Worm (Caenorhabditis elegans) whole organism, young adult: ENCODE results near the gene pals-31.

Experiments used
- F55B11.4 ChIP-seq: sonication (generic microtip); optimal IDR thresholded peaks from 2 replicates; lab custom pipeline; 2016; ENCODE audit warnings: missing compliant biosample characterization, missing genetic modification characterization, borderline replicate concordance; ENCODE audit not compliant: insufficient read depth
- ceh-100 ChIP-seq: fragments of 200-800 bp; sonication (Bioruptor generic); IDR thresholded peaks from 2 replicates; pipeline ENCODE4 v1.3.6; 2022; ENCODE audit warnings: missing genetic modification reagents, missing genetic modification characterization, missing compliant biosample characterization
- dox-1 ChIP-seq: fragments of 200-800 bp; sonication (Bioruptor generic); IDR thresholded peaks from 2 replicates; pipeline ENCODE4 v1.3.6; 2022; ENCODE audit warnings: missing genetic modification reagents, missing genetic modification characterization, missing compliant biosample characterization
- dpl-1 ChIP-seq: fragments of 150-350 bp; optimal IDR thresholded peaks from 2 replicates; lab custom pipeline; 2014; ENCODE audit warnings: missing biosample characterization, missing genetic modification reagents, missing genetic modification characterization
- fkh-3 ChIP-seq: sonication (generic microtip); optimal IDR thresholded peaks from 2 replicates; lab custom pipeline; 2016; ENCODE audit warnings: mild to moderate bottlenecking, missing genetic modification characterization, missing compliant biosample characterization
- lin-35 ChIP-seq, 3 experiments: fragments of 150-350 bp in 2 of 3; sonication (generic microtip) in 1 of 3; optimal IDR thresholded peaks; 2 replicates each; lab custom pipeline; 2014 to 2018; ENCODE audit warnings: missing biosample characterization in 3 of 3, missing genetic modification characterization in 3 of 3, missing genetic modification reagents in 3 of 3
- pha-4 ChIP-seq: fragments of 150-350 bp; sonication (generic microtip); optimal IDR thresholded peaks from 2 replicates; lab custom pipeline; 2014; ENCODE audit warnings: missing biosample characterization, missing genetic modification reagents, missing genetic modification characterization
- repo-1 ChIP-seq: sonication (generic microtip); optimal IDR thresholded peaks from 2 replicates; lab custom pipeline; 2017; ENCODE audit warnings: mild to moderate bottlenecking, missing genetic modification characterization, missing compliant biosample characterization
- tlf-1 ChIP-seq: fragments of 200-800 bp; sonication (Bioruptor generic); optimal IDR thresholded peaks from 2 replicates; lab custom pipeline; 2018; ENCODE audit warnings: mild to moderate bottlenecking, missing genetic modification characterization, missing compliant biosample characterization
- unc-62 ChIP-seq: fragments of 150-350 bp; optimal IDR thresholded peaks from 2 replicates; lab custom pipeline; 2014; ENCODE audit warnings: missing biosample characterization, missing genetic modification reagents, missing genetic modification characterization
- ztf-6 ChIP-seq: fragments of 200-800 bp; sonication (Bioruptor generic); IDR thresholded peaks from 2 replicates; pipeline ENCODE4 v1.3.6; 2022; ENCODE audit warnings: missing genetic modification reagents, missing genetic modification characterization, missing compliant biosample characterization

DNA sequence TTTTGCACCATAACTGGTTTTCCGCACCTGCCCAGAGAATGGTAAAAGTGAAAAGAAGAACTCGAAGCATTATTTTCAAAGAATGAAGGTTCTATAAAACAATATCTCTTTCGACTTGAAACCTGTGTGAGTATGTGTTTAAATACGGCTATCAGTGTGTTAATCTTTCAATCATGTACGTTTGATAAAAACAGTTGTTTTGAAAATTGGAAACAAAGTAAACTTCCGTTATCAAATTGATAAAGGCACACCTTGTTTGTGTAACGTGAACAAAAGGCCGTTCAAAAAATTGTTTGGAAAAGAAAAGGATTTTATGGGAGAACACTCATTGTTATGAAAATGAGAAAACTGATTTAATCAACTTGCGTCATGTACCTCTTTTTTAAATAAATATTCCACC, 10.1 kb upstream of the pals-31 start, which contains the start of gene F48G7.7:
- TF ChIP-seq ceh-100 (GFP tag; lab: Robert Waterston, UW) (no peak), fkh-3 (tag; lab: Kevin White, UChicago) (no peak), ztf-6 (GFP tag; lab: Robert Waterston, UW) (no peak), dox-1 (no peak), dpl-1 (no peak), unc-62 (GFP tag; lab: Kevin White, UChicago) (no peak), tlf-1 (no peak), repo-1 (no peak), lin-35 (GFP tag; optimal IDR thresholded peaks at IDR 0.05; lab: Kevin White, UChicago) (no peak), F55B11.4 (tag; lab: Kevin White, UChicago) (no peak), pha-4 (tag; lab: Kevin White, UChicago) (no peak)
